Worm (Caenorhabditis elegans): ENCODE results near the gene srbc-10.

DNA sequence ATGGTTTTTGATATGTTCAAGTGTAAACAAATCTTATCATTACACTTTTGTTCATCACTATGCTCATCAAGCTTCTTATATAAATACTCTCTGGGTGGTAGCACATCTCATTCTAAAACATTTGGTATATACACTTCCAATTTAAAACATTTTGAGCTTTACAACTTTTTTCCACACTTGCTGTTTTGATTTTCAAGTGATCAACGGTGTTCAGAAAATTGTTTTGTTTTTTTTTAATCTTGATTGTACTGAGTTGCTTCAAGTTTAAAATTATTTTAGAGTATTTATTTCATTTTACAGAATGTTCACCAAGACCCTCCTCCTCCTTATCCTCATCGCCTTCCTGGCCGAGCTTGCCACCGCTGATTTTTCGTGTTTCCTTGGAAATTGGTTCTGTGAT lies 36.0 kb upstream of the srbc-10 start, which contains the start of gene C54F6.5:
- TF ChIP-seq flt-1 (GFP tag; IDR thresholded peaks at IDR 0.05) (no peak), ref-1 (GFP tag; conservative IDR thresholded peaks at IDR 0.05) (no peak), ztf-23 (GFP tag; IDR thresholded peaks at IDR 0.05) (no peak), cog-1 (tag; optimal IDR thresholded peaks at IDR 0.05) (no peak), med-1 (GFP tag; optimal IDR thresholded peaks at IDR 0.05; ENCODE audit: insufficient read depth) (no peak), T22C8.4 (GFP tag; IDR thresholded peaks at IDR 0.05) (no peak), ztf-29 (GFP tag; IDR thresholded peaks at IDR 0.05) (no peak), tab-1 (GFP tag; IDR thresholded peaks at IDR 0.05) (no peak), klf-2 (GFP tag; conservative IDR thresholded peaks at IDR 0.05) (no peak)
